Fruit fly (Drosophila melanogaster) whole organism, prepupa: ENCODE measurements around the gene CG10588.

Experiments used
- Blimp-1 ChIP-seq: fragments of 200-800 bp; sonication (Bioruptor generic); optimal IDR thresholded peaks from 3 replicates; lab custom pipeline; 2017; ENCODE audit warnings: missing biosample characterization, missing genetic modification characterization, mild to moderate bottlenecking, moderate library complexity, missing genetic modification reagents
- CG10631 ChIP-seq: fragments of 200-800 bp; sonication (Bioruptor generic); optimal IDR thresholded peaks from 2 replicates; lab custom pipeline; 2016; ENCODE audit warnings: missing biosample characterization, missing genetic modification characterization
- CG10669 ChIP-seq: fragments of 200-800 bp; sonication (Bioruptor generic); optimal IDR thresholded peaks from 3 replicates; lab custom pipeline; 2018; ENCODE audit warnings: missing biosample characterization, mild to moderate bottlenecking, missing genetic modification characterization, moderate library complexity
- CG11294 ChIP-seq: fragments of 200-800 bp; sonication (Bioruptor generic); IDR thresholded peaks from 2 replicates; pipeline ENCODE4 v1.3.6; 2022; ENCODE audit warnings: missing biosample characterization, missing genetic modification characterization
- CG11762 ChIP-seq: fragments of 200-800 bp; sonication (Bioruptor generic); optimal IDR thresholded peaks from 3 replicates; lab custom pipeline; 2016; ENCODE audit warnings: missing biosample characterization, missing genetic modification characterization; ENCODE audit not compliant: insufficient read depth
- CG11902 ChIP-seq: fragments of 200-800 bp; sonication (Bioruptor generic); optimal IDR thresholded peaks from 3 replicates; lab custom pipeline; 2016; ENCODE audit warnings: missing biosample characterization, missing genetic modification characterization
- CG16779 ChIP-seq: fragments of 200-800 bp; sonication (Bioruptor generic); optimal IDR thresholded peaks from 3 replicates; lab custom pipeline; 2017; ENCODE audit warnings: missing biosample characterization, mild to moderate bottlenecking, missing genetic modification characterization
- CG3032 ChIP-seq: fragments of 200-800 bp; optimal IDR thresholded peaks from 2 replicates; lab custom pipeline; 2019; ENCODE audit warnings: missing biosample characterization, mild to moderate bottlenecking, missing genetic modification characterization, moderate library complexity
- CG31627 ChIP-seq: fragments of 200-800 bp; sonication (Bioruptor generic); optimal IDR thresholded peaks from 3 replicates; lab custom pipeline; 2016; ENCODE audit warnings: missing biosample characterization, missing genetic modification characterization
- CG32006 ChIP-seq: fragments of 200-800 bp; sonication (Bioruptor generic); optimal IDR thresholded peaks from 3 replicates; lab custom pipeline; 2017; ENCODE audit warnings: missing biosample characterization, mild to moderate bottlenecking, missing genetic modification characterization
- CG34406 ChIP-seq: fragments of 200-800 bp; sonication (Bioruptor generic); optimal IDR thresholded peaks from 3 replicates; lab custom pipeline; 2016; ENCODE audit warnings: missing biosample characterization, missing genetic modification characterization
- CG4318 ChIP-seq: fragments of 200-800 bp; sonication (Bioruptor generic); optimal IDR thresholded peaks from 3 replicates; lab custom pipeline; 2017; ENCODE audit warnings: missing biosample characterization, mild to moderate bottlenecking, missing genetic modification characterization
- CG6276 ChIP-seq: fragments of 200-800 bp; sonication (Bioruptor generic); optimal IDR thresholded peaks from 2 replicates; lab custom pipeline; 2017; ENCODE audit warnings: missing biosample characterization, mild to moderate bottlenecking, missing genetic modification characterization
- CG6792 ChIP-seq: fragments of 200-800 bp; sonication (Bioruptor generic); optimal IDR thresholded peaks from 3 replicates; lab custom pipeline; 2016; ENCODE audit warnings: missing biosample characterization, missing genetic modification characterization
- CG6854 ChIP-seq: fragments of 200-800 bp; sonication (Bioruptor generic); optimal IDR thresholded peaks from 2 replicates; lab custom pipeline; 2017; ENCODE audit warnings: missing biosample characterization, mild to moderate bottlenecking, missing genetic modification characterization
- CG7368 ChIP-seq: fragments of 200-800 bp; sonication (Bioruptor generic); optimal IDR thresholded peaks from 3 replicates; lab custom pipeline; 2016; ENCODE audit warnings: missing biosample characterization, missing genetic modification characterization
- CG8119 ChIP-seq: fragments of 200-800 bp; sonication (Bioruptor generic); IDR thresholded peaks from 3 replicates; pipeline ENCODE4 v1.3.6; 2022; ENCODE audit warnings: missing biosample characterization, missing genetic modification characterization
- CG8319 ChIP-seq: fragments of 200-800 bp; sonication (Bioruptor generic); optimal IDR thresholded peaks from 3 replicates; lab custom pipeline; 2016; ENCODE audit warnings: missing biosample characterization, missing genetic modification characterization
- CG9139 ChIP-seq: fragments of 200-800 bp; sonication (Bioruptor generic); optimal IDR thresholded peaks from 3 replicates; lab custom pipeline; 2017; ENCODE audit warnings: missing biosample characterization, mild to moderate bottlenecking, missing genetic modification characterization
- Eip78C ChIP-seq: fragments of 200-800 bp; sonication (Bioruptor generic); peaks from one replicate; lab custom pipeline; 2016; ENCODE audit warnings: missing biosample characterization, missing genetic modification characterization
- Ets21C ChIP-seq: fragments of 200-800 bp; sonication (Bioruptor generic); optimal IDR thresholded peaks from 3 replicates; lab custom pipeline; 2016; ENCODE audit warnings: missing biosample characterization, missing genetic modification characterization
- Hr38 ChIP-seq: sonication (Bioruptor generic); optimal IDR thresholded peaks from 2 replicates; lab custom pipeline; 2016; ENCODE audit warnings: missing biosample characterization, missing genetic modification characterization
- Hr39 ChIP-seq: fragments of 200-800 bp; sonication (Bioruptor generic); optimal IDR thresholded peaks from 2 replicates; lab custom pipeline; 2016; ENCODE audit warnings: missing biosample characterization, missing genetic modification characterization
- Hr4 ChIP-seq: fragments of 200-800 bp; sonication (Bioruptor generic); optimal IDR thresholded peaks from 3 replicates; lab custom pipeline; 2016; ENCODE audit warnings: missing biosample characterization, missing genetic modification characterization
- Lpt ChIP-seq: fragments of 200-800 bp; sonication (Bioruptor generic); optimal IDR thresholded peaks from 3 replicates; lab custom pipeline; 2016; ENCODE audit warnings: missing biosample characterization, missing genetic modification characterization
- OdsH ChIP-seq: fragments of 200-800 bp; sonication (Bioruptor generic); optimal IDR thresholded peaks from 3 replicates; lab custom pipeline; 2016; ENCODE audit warnings: missing biosample characterization, missing genetic modification characterization
- Sox102F ChIP-seq: fragments of 200-800 bp; sonication (Bioruptor generic); optimal IDR thresholded peaks from 2 replicates; lab custom pipeline; 2016; ENCODE audit warnings: missing biosample characterization, mild to moderate bottlenecking, missing genetic modification characterization
- achi ChIP-seq: fragments of 200-800 bp; sonication (Bioruptor generic); optimal IDR thresholded peaks from 3 replicates; lab custom pipeline; 2016; ENCODE audit warnings: missing biosample characterization, missing genetic modification characterization
- acj6 ChIP-seq: fragments of 200-800 bp; sonication (Bioruptor generic); optimal IDR thresholded peaks from 3 replicates; lab custom pipeline; 2016; ENCODE audit warnings: missing biosample characterization, missing genetic modification characterization
- cyc ChIP-seq: fragments of 200-800 bp; sonication (Bioruptor generic); optimal IDR thresholded peaks from 3 replicates; lab custom pipeline; 2016; ENCODE audit warnings: missing biosample characterization, missing genetic modification characterization
- dsx ChIP-seq: fragments of 200-800 bp; optimal IDR thresholded peaks from 3 replicates; lab custom pipeline; 2019; ENCODE audit warnings: missing biosample characterization, mild to moderate bottlenecking, missing genetic modification characterization, moderate library complexity; ENCODE audit not compliant: poor library complexity, severe bottlenecking
- eg ChIP-seq: fragments of 200-800 bp; sonication (Bioruptor generic); IDR thresholded peaks from 3 replicates; pipeline ENCODE4 v1.3.6; 2022; ENCODE audit warnings: missing biosample characterization, missing genetic modification characterization
- esn ChIP-seq: fragments of 200-800 bp; sonication (Bioruptor generic); optimal IDR thresholded peaks from 2 replicates; lab custom pipeline; 2016; ENCODE audit warnings: missing biosample characterization, mild to moderate bottlenecking, missing genetic modification characterization, moderate library complexity
- lz ChIP-seq: fragments of 200-800 bp; sonication (Bioruptor generic); optimal IDR thresholded peaks from 3 replicates; lab custom pipeline; 2016; ENCODE audit warnings: missing biosample characterization, missing genetic modification characterization
- net ChIP-seq: fragments of 200-800 bp; sonication (Bioruptor generic); optimal IDR thresholded peaks from 3 replicates; lab custom pipeline; 2016; ENCODE audit warnings: missing biosample characterization, missing genetic modification characterization
- salr ChIP-seq, 2 experiments: fragments of 200-800 bp; sonication (Bioruptor generic); optimal IDR thresholded peaks; 3 replicates each; lab custom pipeline; 2016 to 2018; ENCODE audit warnings: missing biosample characterization in 2 of 2, missing genetic modification characterization in 2 of 2, mild to moderate bottlenecking in 1 of 2
- spab ChIP-seq: fragments of 200-800 bp; sonication (Bioruptor generic); optimal IDR thresholded peaks from 2 replicates; lab custom pipeline; 2017; ENCODE audit warnings: missing biosample characterization, mild to moderate bottlenecking, missing genetic modification characterization, missing genetic modification reagents
- svp ChIP-seq: fragments of 200-800 bp; sonication (Bioruptor generic); peaks from one replicate; lab custom pipeline; 2016; ENCODE audit warnings: missing biosample characterization, missing genetic modification characterization
- vri ChIP-seq: fragments of 200-800 bp; sonication (Bioruptor generic); optimal IDR thresholded peaks from 3 replicates; lab custom pipeline; 2016; ENCODE audit warnings: missing biosample characterization, mild to moderate bottlenecking, missing genetic modification characterization

The CG10588 gene

dm6 chr3L:20974600-20974999 is 17.9 kb downstream of the CG10588 start, which contains the start of gene CG33286:
Gene CG33286 (minus strand): TSS chr3L:20974700.
- TF ChIP-seq CG8119 (no peak), Hr38 (GFP tag; lab: Kevin White, UChicago) (no peak), CG3032 (no peak), Sox102F (GFP tag; lab: Kevin White, UChicago) (no peak), CG4318 (GFP tag; lab: Kevin White, UChicago) (no peak), esn (GFP tag; lab: Kevin White, UChicago) (no peak), CG11294 (GFP tag; lab: Robert Waterston, UW) (no peak), CG8319 (GFP tag; lab: Kevin White, UChicago) (no peak), CG11762 (GFP tag; lab: Kevin White, UChicago) (no peak), svp (GFP tag; lab: Kevin White, UChicago) (no peak), Ets21C (GFP tag; lab: Kevin White, UChicago) (no peak), CG6792 (no peak), CG31627 (GFP tag; lab: Kevin White, UChicago) (no peak), CG10669 (GFP tag; lab: Kevin White, UChicago) (no peak), CG11902 (GFP tag; lab: Kevin White, UChicago) (no peak), spab (GFP tag; lab: Kevin White, UChicago) (no peak), achi (GFP tag; lab: Kevin White, UChicago) (no peak), CG34406 (GFP tag; lab: Kevin White, UChicago) (no peak), net (GFP tag; lab: Kevin White, UChicago) (no peak)

- no peak for TF ChIP-seq CG3032
- no peak for TF ChIP-seq CG8119
- TF ChIP-seq svp (GFP tag; lab: Kevin White, UChicago): no peak
- TF ChIP-seq CG6792: no peak
- no peak for TF ChIP-seq Hr4 (GFP tag; lab: Kevin White, UChicago)
- no peak for TF ChIP-seq salr (GFP tag; optimal IDR thresholded peaks at IDR 0.05; lab: Kevin White, UChicago)
- TF ChIP-seq Eip78C (GFP tag; lab: Kevin White, UChicago): no peak
- TF ChIP-seq esn (GFP tag; lab: Kevin White, UChicago): no peak
- TF ChIP-seq CG16779 (tag; lab: Kevin White, UChicago): no peak
- TF ChIP-seq acj6 (GFP tag; lab: Kevin White, UChicago): no peak
- no peak for TF ChIP-seq CG6854 (GFP tag; lab: Kevin White, UChicago)
- TF ChIP-seq CG32006 (GFP tag; lab: Kevin White, UChicago): no peak
- no peak for TF ChIP-seq CG7368 (GFP tag; lab: Kevin White, UChicago)
- no peak for TF ChIP-seq Hr39 (GFP tag; lab: Kevin White, UChicago)
- no peak for TF ChIP-seq vri (GFP tag; lab: Kevin White, UChicago)
- TF ChIP-seq CG4318 (GFP tag; lab: Kevin White, UChicago): no peak
- TF ChIP-seq CG11294 (GFP tag; lab: Robert Waterston, UW): no peak
Measured at dm6 chr3L:20976383-20976782, 19.6 kb downstream of the CG10588 start.

- TF ChIP-seq CG32006 (GFP tag; lab: Kevin White, UChicago) (peak; percentile 26), CG10631 (GFP tag; lab: Kevin White, UChicago) (no peak)
Measured at dm6 chr3L:20976967-20977720, 20.4 kb downstream of the CG10588 start.

- TF ChIP-seq spab (GFP tag; lab: Kevin White, UChicago) (no peak), eg (GFP tag; lab: Robert Waterston, UW) (0 out of 3 replicates have a peak, but pooled peaks have one; percentile 17), CG6276 (GFP tag; lab: Kevin White, UChicago) (peak; percentile 9), lz (GFP tag; lab: Kevin White, UChicago) (no peak), OdsH (GFP tag; lab: Kevin White, UChicago) (no peak), Hr4 (GFP tag; lab: Kevin White, UChicago) (peak; percentile 63), CG32006 (GFP tag; lab: Kevin White, UChicago) (peak; percentile 71), CG9139 (GFP tag; lab: Kevin White, UChicago) (no peak), cyc (no peak), CG4318 (GFP tag; lab: Kevin White, UChicago) (peak; percentile 43), CG34406 (GFP tag; lab: Kevin White, UChicago) (no peak), Hr38 (GFP tag; lab: Kevin White, UChicago) (no peak), net (GFP tag; lab: Kevin White, UChicago) (peak; percentile 0), Blimp-1 (GFP tag; lab: Kevin White, UChicago) (no peak), Lpt (GFP tag; lab: Kevin White, UChicago) (no peak), dsx (GFP tag; lab: Kevin White, UChicago) (peak; percentile 51), Eip78C (GFP tag; lab: Kevin White, UChicago) (peak; percentile 30), salr (GFP tag; optimal IDR thresholded peaks at IDR 0.05; lab: Kevin White, UChicago) (peak in 1 of 2 experiments; percentile 42)
Measured at dm6 chr3L:20980499-20980898, 23.8 kb downstream of the CG10588 start.
